Worm (Caenorhabditis elegans): ENCODE measurements around the gene C03B1.13.
A peak's percentile ranks its signal among the peaks of the same experiment; 100 is the strongest.

Gene C03B1.13

ce11 chrX:6364196-6364595, 26.3 kb upstream of the C03B1.13 start, which contains the start of gene C03B1.4:
Gene C03B1.4, plus strand, starts transcription at chrX:6364496.
- TF ChIP-seq efl-1 (optimal IDR thresholded peaks at IDR 0.05), result no peak
- TF ChIP-seq efl-1 (GFP tag; optimal IDR thresholded peaks at IDR 0.05 in 1 of 2), result peak in 1 of 2 experiments; percentile 29
- TF ChIP-seq hlh-4 (tag; optimal IDR thresholded peaks at IDR 0.05), result no peak
- no peak for TF ChIP-seq grh-1 (GFP tag; IDR thresholded peaks at IDR 0.05)
- no peak for TF ChIP-seq skn-1 (tag; optimal IDR thresholded peaks at IDR 0.05)
- no peak for TF ChIP-seq isw-1 (GFP tag; IDR thresholded peaks at IDR 0.05)
- TF ChIP-seq C34B4.2 (tag; optimal IDR thresholded peaks at IDR 0.05), result no peak

ce11 chrX:6360658-6361057, 22.8 kb upstream of the C03B1.13 start, which contains the start of gene C03B1.14:
Gene C03B1.14, minus strand, starts transcription at chrX:6360758.
- TF ChIP-seq lir-3 (tag; optimal IDR thresholded peaks at IDR 0.05; ENCODE audit: poor library complexity) (no peak), ztf-11 (tag; optimal IDR thresholded peaks at IDR 0.05) (no peak), hlh-4 (tag; optimal IDR thresholded peaks at IDR 0.05) (no peak), elt-3 (tag; optimal IDR thresholded peaks at IDR 0.05) (no peak), lin-39 (tag; optimal IDR thresholded peaks at IDR 0.05) (no peak), tlp-1 (tag; optimal IDR thresholded peaks at IDR 0.05) (no peak)

- no peak for TF ChIP-seq dpl-1 (GFP tag; optimal IDR thresholded peaks at IDR 0.05)
- TF ChIP-seq unc-86 (tag; optimal IDR thresholded peaks at IDR 0.05), result no peak
- no peak for TF ChIP-seq hlh-4 (tag; optimal IDR thresholded peaks at IDR 0.05)
- no peak for TF ChIP-seq unc-130 (tag; optimal IDR thresholded peaks at IDR 0.05)
- no peak for TF ChIP-seq nhr-71 (tag; optimal IDR thresholded peaks at IDR 0.05)
- TF ChIP-seq vab-15 (tag; optimal IDR thresholded peaks at IDR 0.05), result no peak
- no peak for TF ChIP-seq nhr-47 (tag; optimal IDR thresholded peaks at IDR 0.05)
- no peak for TF ChIP-seq jun-1 (tag; optimal IDR thresholded peaks at IDR 0.05)
- TF ChIP-seq Y116A8C.19 (tag; optimal IDR thresholded peaks at IDR 0.05; ENCODE audit: borderline replicate concordance), result no peak
- TF ChIP-seq blmp-1 (tag; optimal IDR thresholded peaks at IDR 0.05), result no peak
- no peak for TF ChIP-seq dsc-1 (tag; optimal IDR thresholded peaks at IDR 0.05)
- TF ChIP-seq fos-1 (tag; optimal IDR thresholded peaks at IDR 0.05), result no peak
- no peak for TF ChIP-seq fkh-10 (GFP tag; optimal IDR thresholded peaks at IDR 0.05)
- TF ChIP-seq pag-3 (tag; optimal IDR thresholded peaks at IDR 0.05; ENCODE audit: borderline replicate concordance, insufficient read depth), result no peak
- no peak for TF ChIP-seq hlh-17 (GFP tag; optimal IDR thresholded peaks at IDR 0.05; ENCODE audit: borderline replicate concordance)
- TF ChIP-seq nhr-77 (tag; optimal IDR thresholded peaks at IDR 0.05), result no peak
- TF ChIP-seq mdl-1 (tag; optimal IDR thresholded peaks at IDR 0.05), result no peak
- TF ChIP-seq ceh-88 (GFP tag; IDR thresholded peaks at IDR 0.05), result no peak
- TF ChIP-seq lsy-2 (tag; optimal IDR thresholded peaks at IDR 0.05), result no peak
- TF ChIP-seq ceh-90 (tag; optimal IDR thresholded peaks at IDR 0.05), result no peak
Measured at ce11 chrX:6360077-6360476, 22.2 kb upstream of the C03B1.13 start.

- TF ChIP-seq grh-1 (GFP tag; IDR thresholded peaks at IDR 0.05), result no peak
- TF ChIP-seq C34B4.2 (tag; optimal IDR thresholded peaks at IDR 0.05), result no peak
- TF ChIP-seq fkh-10 (GFP tag; optimal IDR thresholded peaks at IDR 0.05), result no peak
- no peak for TF ChIP-seq egl-13 (tag; optimal IDR thresholded peaks at IDR 0.05)
- no peak for TF ChIP-seq tbx-2 (tag; optimal IDR thresholded peaks at IDR 0.05)
- no peak for TF ChIP-seq C04F5.9 (tag; optimal IDR thresholded peaks at IDR 0.05)
- TF ChIP-seq ceh-90 (tag; optimal IDR thresholded peaks at IDR 0.05), result no peak
- no peak for TF ChIP-seq dsc-1 (tag; optimal IDR thresholded peaks at IDR 0.05)
- TF ChIP-seq egl-27 (tag; optimal IDR thresholded peaks at IDR 0.05), result no peak
Measured at ce11 chrX:6357772-6358171, 19.9 kb upstream of the C03B1.13 start, which contains the start of gene C03B1.10. Gene C03B1.10, minus strand, starts transcription at chrX:6357872.

Data from whole organism, L1 larva.